Fruit fly (Drosophila melanogaster) whole organism, wandering third instar larva: ENCODE measurements around the gene CG13949.

Experiments
- Abd-B ChIP-seq: fragments of >200 bp; optimal IDR thresholded peaks from 2 replicates; lab custom pipeline; 2017; ENCODE audit warnings: missing biosample characterization, missing genetic modification characterization
- CG32264 ChIP-seq: fragments of 200-800 bp; sonication (Bioruptor generic); optimal IDR thresholded peaks from 2 replicates; lab custom pipeline; 2016; ENCODE audit warnings: missing biosample characterization, missing genetic modification characterization
- CG9705 ChIP-seq: fragments of 200-800 bp; sonication (Bioruptor generic); optimal IDR thresholded peaks from 2 replicates; lab custom pipeline; 2018; ENCODE audit warnings: missing biosample characterization, mild to moderate bottlenecking, missing genetic modification characterization
- CrebA ChIP-seq: fragments of 200-800 bp; sonication (Bioruptor generic); optimal IDR thresholded peaks from 2 replicates; lab custom pipeline; 2016; ENCODE audit warnings: missing biosample characterization, mild to moderate bottlenecking, missing genetic modification characterization, borderline replicate concordance
- Dfd ChIP-seq: fragments of >200 bp; optimal IDR thresholded peaks from 2 replicates; lab custom pipeline; 2017; ENCODE audit warnings: missing biosample characterization, missing genetic modification characterization
- Dif ChIP-seq: fragments of 200-275, 200-300 bp; sonication (Bioruptor generic); optimal IDR thresholded peaks from 2 replicates; lab custom pipeline; 2018; ENCODE audit warnings: missing biosample characterization, missing genetic modification characterization; ENCODE audit not compliant: partially characterized antibody
- GATAd ChIP-seq: sonication (Bioruptor generic); optimal IDR thresholded peaks from 2 replicates; lab custom pipeline; 2016; ENCODE audit warnings: missing biosample characterization, missing genetic modification characterization
- HLH106 ChIP-seq: fragments of 200-800 bp; optimal IDR thresholded peaks from 3 replicates; lab custom pipeline; 2019; ENCODE audit warnings: missing biosample characterization, mild to moderate bottlenecking, missing genetic modification characterization, moderate library complexity
- Hnf4 ChIP-seq: fragments of 200-800 bp; sonication (Bioruptor generic); optimal IDR thresholded peaks from 2 replicates; lab custom pipeline; 2016; ENCODE audit warnings: missing biosample characterization, mild to moderate bottlenecking, missing genetic modification characterization
- Hr78 ChIP-seq: fragments of >200 bp; optimal IDR thresholded peaks from 2 replicates; lab custom pipeline; 2017; ENCODE audit warnings: missing biosample characterization, missing genetic modification characterization
- Hr83 ChIP-seq: fragments of 200-300 bp; sonication (Bioruptor generic); optimal IDR thresholded peaks from 2 replicates; lab custom pipeline; 2016; ENCODE audit warnings: missing biosample characterization, mild to moderate bottlenecking, missing genetic modification characterization, moderate library complexity; ENCODE audit not compliant: poor library complexity, severe bottlenecking
- Jra ChIP-seq: sonication (Bioruptor generic); optimal IDR thresholded peaks from 2 replicates; lab custom pipeline; 2016; ENCODE audit warnings: missing biosample characterization, missing genetic modification characterization
- Mio ChIP-seq: sonication (Bioruptor generic); optimal IDR thresholded peaks from 2 replicates; lab custom pipeline; 2016; ENCODE audit warnings: missing biosample characterization, missing genetic modification characterization
- Myc ChIP-seq: fragments of >200 bp; optimal IDR thresholded peaks from 2 replicates; lab custom pipeline; 2017
- N ChIP-seq: fragments of >200 bp; optimal IDR thresholded peaks from 2 replicates; lab custom pipeline; 2018; ENCODE audit warnings: missing biosample characterization, missing external identifiers, missing genetic modification characterization
- OdsH ChIP-seq: fragments of 200-800 bp; sonication (Bioruptor generic); optimal IDR thresholded peaks from 2 replicates; lab custom pipeline; 2016; ENCODE audit warnings: missing biosample characterization, mild to moderate bottlenecking, missing genetic modification characterization
- Rel ChIP-seq, 2 experiments: fragments of 200-800 bp; sonication (Bioruptor generic) in 1 of 2; optimal IDR thresholded peaks; 2 replicates in 1 of 2; 3 replicates in 1 of 2; lab custom pipeline; 2016 to 2019; ENCODE audit warnings: mild to moderate bottlenecking in 2 of 2, missing biosample characterization in 2 of 2, missing genetic modification characterization in 2 of 2, moderate library complexity in 1 of 2
- Sp1 ChIP-seq: fragments of 200-800 bp; sonication (Bioruptor generic); optimal IDR thresholded peaks from 3 replicates; lab custom pipeline; 2019; ENCODE audit warnings: missing biosample characterization, mild to moderate bottlenecking, missing genetic modification characterization, moderate library complexity
- Vsx2 ChIP-seq: fragments of 200-300, 225-300 bp; sonication (Bioruptor generic); optimal IDR thresholded peaks from 2 replicates; lab custom pipeline; 2018; ENCODE audit warnings: missing biosample characterization, missing genetic modification characterization; ENCODE audit not compliant: partially characterized antibody
- br ChIP-seq: fragments of 200-800 bp; sonication (Bioruptor generic); optimal IDR thresholded peaks from 2 replicates; lab custom pipeline; 2016; ENCODE audit warnings: missing biosample characterization, missing genetic modification characterization
- brk ChIP-seq: fragments of 200-800 bp; sonication (Bioruptor generic); optimal IDR thresholded peaks from 2 replicates; lab custom pipeline; 2016; ENCODE audit warnings: missing biosample characterization, mild to moderate bottlenecking, missing genetic modification characterization
- dl ChIP-seq, 2 experiments: fragments of 175-275, 200-275 bp in 1 of 2; fragments of 200-275 bp in 1 of 2; sonication (Bioruptor generic); optimal IDR thresholded peaks; lab custom pipeline; 2018; ENCODE audit warnings: mild to moderate bottlenecking in 2 of 2, missing biosample characterization in 2 of 2, missing genetic modification characterization in 2 of 2, moderate library complexity in 2 of 2; ENCODE audit not compliant: partially characterized antibody in 2 of 2, insufficient read depth in 1 of 2
- dmrt93B ChIP-seq: fragments of 200-800 bp; sonication (Bioruptor generic); optimal IDR thresholded peaks from 2 replicates; lab custom pipeline; 2018; ENCODE audit warnings: missing biosample characterization, mild to moderate bottlenecking, missing genetic modification characterization
- dsf ChIP-seq: sonication (Bioruptor generic); optimal IDR thresholded peaks from 2 replicates; lab custom pipeline; 2016; ENCODE audit warnings: missing biosample characterization, missing genetic modification characterization, borderline replicate concordance
- ey ChIP-seq: fragments of 200-800 bp; sonication (Bioruptor generic); optimal IDR thresholded peaks from 2 replicates; lab custom pipeline; 2016; ENCODE audit warnings: missing biosample characterization, missing genetic modification characterization
- foxo ChIP-seq, 2 experiments: fragments of 200-800 bp; sonication (Bioruptor generic); optimal IDR thresholded peaks; 2 replicates in 1 of 2; 3 replicates in 1 of 2; lab custom pipeline; 2016 to 2017; ENCODE audit warnings: missing biosample characterization in 2 of 2, missing genetic modification characterization in 2 of 2
- fru ChIP-seq: fragments of 200-800 bp; sonication (Bioruptor generic); optimal IDR thresholded peaks from 3 replicates; lab custom pipeline; 2016; ENCODE audit warnings: missing biosample characterization, mild to moderate bottlenecking, missing genetic modification characterization
- h ChIP-seq: fragments of 200-800 bp; sonication (Bioruptor generic); optimal IDR thresholded peaks from 3 replicates; lab custom pipeline; 2016; ENCODE audit warnings: missing biosample characterization, mild to moderate bottlenecking, missing genetic modification characterization
- jim ChIP-seq: fragments of 175-275, 200-325 bp; sonication (Bioruptor generic); optimal IDR thresholded peaks from 2 replicates; lab custom pipeline; 2016; ENCODE audit warnings: missing biosample characterization, mild to moderate bottlenecking, missing genetic modification characterization
- lola ChIP-seq: fragments of >200 bp; optimal IDR thresholded peaks from 2 replicates; lab custom pipeline; 2017; ENCODE audit warnings: missing biosample characterization, missing genetic modification characterization
- pan ChIP-seq: fragments of >200 bp; optimal IDR thresholded peaks from 2 replicates; lab custom pipeline; 2017
- psq ChIP-seq: fragments of 200-800 bp; sonication (Bioruptor generic); optimal IDR thresholded peaks from 3 replicates; lab custom pipeline; 2017; ENCODE audit warnings: missing biosample characterization, mild to moderate bottlenecking, missing genetic modification characterization, moderate library complexity
- rgr ChIP-seq: fragments of 200-800 bp; sonication (Bioruptor generic); optimal IDR thresholded peaks from 3 replicates; lab custom pipeline; 2016; ENCODE audit warnings: missing biosample characterization, mild to moderate bottlenecking, missing genetic modification characterization
- sage ChIP-seq: fragments of 200-800 bp; sonication (Bioruptor generic); optimal IDR thresholded peaks from 2 replicates; lab custom pipeline; 2016; ENCODE audit warnings: missing biosample characterization, mild to moderate bottlenecking, missing genetic modification characterization
- sv ChIP-seq: fragments of 200-800 bp; sonication (Bioruptor generic); optimal IDR thresholded peaks from 3 replicates; lab custom pipeline; 2016; ENCODE audit warnings: missing biosample characterization, missing genetic modification characterization
- tai ChIP-seq: sonication (Bioruptor generic); optimal IDR thresholded peaks from 2 replicates; lab custom pipeline; 2016; ENCODE audit warnings: missing biosample characterization, missing genetic modification characterization
- usp ChIP-seq: fragments of >200 bp; optimal IDR thresholded peaks from 2 replicates; lab custom pipeline; 2017; ENCODE audit warnings: missing biosample characterization, missing genetic modification characterization
- woc ChIP-seq: sonication (Bioruptor generic); optimal IDR thresholded peaks from 2 replicates; lab custom pipeline; 2016; ENCODE audit warnings: missing biosample characterization, mild to moderate bottlenecking, missing genetic modification characterization

CG13949 gene

dm6 chr2L:859897-860296 lies 4.8 kb downstream of the CG13949 start, which contains the start of gene CG13950:
Gene CG13950 (plus strand): TSS chr2L:860197.
- TF ChIP-seq Jra (GFP tag; lab: Kevin White, UChicago) (no peak), dsf (no peak), sv (GFP tag; lab: Kevin White, UChicago) (no peak), Hr83 (GFP tag; lab: Kevin White, UChicago) (no peak)

- no peak for TF ChIP-seq N (GFP tag; lab: Kevin White, UChicago)
- peak; percentile 96 to 99 for TF ChIP-seq foxo (GFP tag; optimal IDR thresholded peaks at IDR 0.05; lab: Kevin White, UChicago)
- TF ChIP-seq usp (GFP tag; lab: Kevin White, UChicago): no peak
- peak; percentile 93 for TF ChIP-seq dmrt93B (GFP tag; lab: Kevin White, UChicago)
- peak; percentile 99 for TF ChIP-seq Hnf4 (GFP tag; lab: Kevin White, UChicago)
- TF ChIP-seq ey (GFP tag; lab: Kevin White, UChicago): peak; percentile 99
- TF ChIP-seq Vsx2 (GFP tag; lab: Kevin White, UChicago): no peak
- TF ChIP-seq brk (GFP tag; lab: Kevin White, UChicago): peak; percentile 97
- no peak for TF ChIP-seq Hr78 (GFP tag; lab: Kevin White, UChicago)
- TF ChIP-seq woc (GFP tag; lab: Kevin White, UChicago): peak; percentile 95
- TF ChIP-seq HLH106 (tag; lab: Kevin White, UChicago): peak; percentile 98
- peak; percentile 99 for TF ChIP-seq rgr (GFP tag; lab: Kevin White, UChicago)
- peak; percentile 93 for TF ChIP-seq Rel (GFP tag; optimal IDR thresholded peaks at IDR 0.05; lab: Kevin White, UChicago)
- TF ChIP-seq Rel (tag; optimal IDR thresholded peaks at IDR 0.05; lab: Kevin White, UChicago): peak; percentile 84
- peak; percentile 96 for TF ChIP-seq sv (GFP tag; lab: Kevin White, UChicago)
- TF ChIP-seq Hr83 (GFP tag; lab: Kevin White, UChicago): peak; percentile 89
- TF ChIP-seq tai (GFP tag; lab: Kevin White, UChicago): no peak
- TF ChIP-seq h (GFP tag; lab: Kevin White, UChicago): peak; percentile 99
- TF ChIP-seq dl (GFP tag; optimal IDR thresholded peaks at IDR 0.05; lab: Kevin White, UChicago; ENCODE audit: insufficient read depth in 1 of 2, partially characterized antibody in 2 of 2): no peak
- TF ChIP-seq GATAd (GFP tag; lab: Kevin White, UChicago): peak; percentile 92
- peak; percentile 94 for TF ChIP-seq CrebA
- TF ChIP-seq br (GFP tag; lab: Kevin White, UChicago): peak; percentile 99
- no peak for TF ChIP-seq Abd-B
- peak; percentile 97 for TF ChIP-seq Sp1 (GFP tag; lab: Kevin White, UChicago)
- no peak for TF ChIP-seq Dfd (GFP tag; lab: Kevin White, UChicago)
- TF ChIP-seq OdsH: peak; percentile 98
- no peak for TF ChIP-seq pan (lab: Kevin White, UChicago)
- TF ChIP-seq CG32264 (GFP tag; lab: Kevin White, UChicago): peak; percentile 97
- TF ChIP-seq Dif (GFP tag; lab: Kevin White, UChicago): no peak
- TF ChIP-seq lola (GFP tag; lab: Kevin White, UChicago): no peak
- TF ChIP-seq CG9705: peak; percentile 95
- TF ChIP-seq jim (GFP tag; lab: Kevin White, UChicago): peak; percentile 38
- TF ChIP-seq dsf: peak; percentile 92
- peak; percentile 97 for TF ChIP-seq psq (GFP tag; lab: Kevin White, UChicago)
- TF ChIP-seq Mio (GFP tag; lab: Kevin White, UChicago): peak; percentile 88
- peak; percentile 95 for TF ChIP-seq Jra (GFP tag; lab: Kevin White, UChicago)
- no peak for TF ChIP-seq Myc (lab: Kevin White, UChicago)
- TF ChIP-seq fru: peak; percentile 99
- peak; percentile 98 for TF ChIP-seq sage
These were observed 10.7 kb downstream of the CG13949 start for dm6 chr2L:865851-866250.
